Fruit fly (Drosophila melanogaster) whole organism, wandering third instar larva: Measurements from ENCODE around the gene SsRbeta.

Experiments used
- Abd-B ChIP-seq: fragments of >200 bp; optimal IDR thresholded peaks from 2 replicates; lab custom pipeline; 2017; ENCODE audit warnings: missing biosample characterization, missing genetic modification characterization
- CG9705 ChIP-seq: fragments of 200-800 bp; sonication (Bioruptor generic); optimal IDR thresholded peaks from 2 replicates; lab custom pipeline; 2018; ENCODE audit warnings: missing biosample characterization, mild to moderate bottlenecking, missing genetic modification characterization
- CrebA ChIP-seq: fragments of 200-800 bp; sonication (Bioruptor generic); optimal IDR thresholded peaks from 2 replicates; lab custom pipeline; 2016; ENCODE audit warnings: missing biosample characterization, mild to moderate bottlenecking, missing genetic modification characterization, borderline replicate concordance
- Hr78 ChIP-seq: fragments of >200 bp; optimal IDR thresholded peaks from 2 replicates; lab custom pipeline; 2017; ENCODE audit warnings: missing biosample characterization, missing genetic modification characterization
- N ChIP-seq: fragments of >200 bp; optimal IDR thresholded peaks from 2 replicates; lab custom pipeline; 2018; ENCODE audit warnings: missing biosample characterization, missing external identifiers, missing genetic modification characterization
- OdsH ChIP-seq: fragments of 200-800 bp; sonication (Bioruptor generic); optimal IDR thresholded peaks from 2 replicates; lab custom pipeline; 2016; ENCODE audit warnings: missing biosample characterization, mild to moderate bottlenecking, missing genetic modification characterization
- brk ChIP-seq: fragments of 200-800 bp; sonication (Bioruptor generic); optimal IDR thresholded peaks from 2 replicates; lab custom pipeline; 2016; ENCODE audit warnings: missing biosample characterization, mild to moderate bottlenecking, missing genetic modification characterization
- ey ChIP-seq: fragments of 200-800 bp; sonication (Bioruptor generic); optimal IDR thresholded peaks from 2 replicates; lab custom pipeline; 2016; ENCODE audit warnings: missing biosample characterization, missing genetic modification characterization
- fru ChIP-seq: fragments of 200-800 bp; sonication (Bioruptor generic); optimal IDR thresholded peaks from 3 replicates; lab custom pipeline; 2016; ENCODE audit warnings: missing biosample characterization, mild to moderate bottlenecking, missing genetic modification characterization
- h ChIP-seq: fragments of 200-800 bp; sonication (Bioruptor generic); optimal IDR thresholded peaks from 3 replicates; lab custom pipeline; 2016; ENCODE audit warnings: missing biosample characterization, mild to moderate bottlenecking, missing genetic modification characterization
- pan ChIP-seq: fragments of >200 bp; optimal IDR thresholded peaks from 2 replicates; lab custom pipeline; 2017

DNA sequence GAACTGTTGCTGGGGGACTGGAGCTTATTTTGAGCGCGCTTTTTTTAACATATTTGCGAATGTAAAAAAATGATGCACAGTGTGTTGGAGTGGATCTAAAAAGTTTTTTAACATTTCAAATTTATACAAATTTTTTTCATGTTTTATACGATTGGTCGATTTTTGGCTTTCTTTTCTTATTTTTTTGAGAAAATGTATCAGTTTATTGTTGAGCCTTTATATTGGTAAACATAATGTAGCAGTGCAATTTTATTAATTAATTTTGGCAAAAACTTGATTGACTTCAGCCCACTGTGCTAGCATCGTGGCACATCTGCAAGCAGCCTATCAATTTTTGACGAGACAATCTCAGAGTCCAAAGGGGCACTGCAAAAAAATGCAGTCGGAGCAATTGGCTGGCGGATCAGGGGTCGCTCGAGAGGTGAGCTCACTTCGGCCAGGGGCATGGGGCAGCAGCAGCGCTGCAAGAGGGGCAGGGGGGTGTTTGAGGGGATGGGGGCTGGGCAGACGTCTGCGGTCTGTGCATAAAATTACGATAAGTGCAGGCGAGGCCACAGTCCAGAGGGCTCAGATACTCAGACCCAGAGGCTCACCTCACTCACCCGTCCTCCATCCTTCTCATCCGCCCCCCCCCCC lies 46.3 kb downstream of the SsRbeta start:
- TF ChIP-seq fru (peak; percentile 91), CrebA (peak; percentile 66), N (GFP tag; lab: Kevin White, UChicago) (no peak), pan (lab: Kevin White, UChicago) (no peak), OdsH (GFP tag; lab: Kevin White, UChicago) (peak; percentile 87), h (GFP tag; lab: Kevin White, UChicago) (peak; percentile 87), Abd-B (no peak), Hr78 (no peak), CG9705 (GFP tag; lab: Kevin White, UChicago) (peak; percentile 34), ey (GFP tag; lab: Kevin White, UChicago) (peak; percentile 87), brk (GFP tag; lab: Kevin White, UChicago) (peak; percentile 75)
